Worm (Caenorhabditis elegans) whole organism, mixed stage, embryonic: ENCODE data around the gene T16G12.10.
"Not testable (repeated sequence)": the region's sequence is repeated elsewhere in the genome, so short reads cannot be mapped to it uniquely, and the experiment has no call there.

ENCODE experiments used
- M03D4.4 ChIP-seq: sonication (generic microtip); optimal IDR thresholded peaks from 2 replicates; lab custom pipeline; 2017; ENCODE audit warnings: mild to moderate bottlenecking, missing genetic modification characterization, missing compliant biosample characterization
- bed-3 ChIP-seq: fragments of 200-800 bp; sonication (Bioruptor generic); optimal IDR thresholded peaks from 3 replicates; lab custom pipeline; 2018; ENCODE audit warnings: mild to moderate bottlenecking, missing genetic modification characterization, moderate library complexity, missing compliant biosample characterization
- blmp-1 ChIP-seq: fragments of 150-350 bp; optimal IDR thresholded peaks from 2 replicates; lab custom pipeline; 2014; ENCODE audit warnings: missing biosample characterization, missing genetic modification characterization
- ceh-39 ChIP-seq: fragments of 150-350 bp; optimal IDR thresholded peaks from 2 replicates; lab custom pipeline; 2014; ENCODE audit warnings: missing biosample characterization, missing genetic modification characterization
- ceh-43 ChIP-seq: fragments of 200-800 bp; sonication (Bioruptor generic); optimal IDR thresholded peaks from 2 replicates; lab custom pipeline; 2018; ENCODE audit warnings: mild to moderate bottlenecking, missing genetic modification characterization, moderate library complexity, missing compliant biosample characterization
- ceh-83 ChIP-seq: fragments of 200-800 bp; sonication (Bioruptor generic); optimal IDR thresholded peaks from 2 replicates; lab custom pipeline; 2018; ENCODE audit warnings: mild to moderate bottlenecking, missing genetic modification characterization, missing compliant biosample characterization
- ces-1 ChIP-seq: fragments of 150-350 bp; optimal IDR thresholded peaks from 2 replicates; lab custom pipeline; 2014; ENCODE audit warnings: missing biosample characterization, missing genetic modification reagents, missing genetic modification characterization
- cnd-1 ChIP-seq: fragments of 200-800 bp; sonication (Bioruptor generic); optimal IDR thresholded peaks from 2 replicates; lab custom pipeline; 2018; ENCODE audit warnings: mild to moderate bottlenecking, missing genetic modification characterization, missing compliant biosample characterization
- drap-1 ChIP-seq: fragments of 200-800 bp; sonication (Bioruptor generic); optimal IDR thresholded peaks from 3 replicates; lab custom pipeline; 2018; ENCODE audit warnings: mild to moderate bottlenecking, missing genetic modification characterization, missing compliant biosample characterization
- elt-1 ChIP-seq: sonication (generic microtip); optimal IDR thresholded peaks from 2 replicates; lab custom pipeline; 2017; ENCODE audit warnings: missing genetic modification characterization, mild to moderate bottlenecking, missing compliant biosample characterization, antibody characterized with exemption, moderate library complexity, borderline replicate concordance; ENCODE audit not compliant: insufficient read depth
- elt-3 ChIP-seq: fragments of 150-350 bp; optimal IDR thresholded peaks from 2 replicates; lab custom pipeline; 2014; ENCODE audit warnings: missing biosample characterization, missing genetic modification characterization
- flh-1 ChIP-seq: fragments of 200-800 bp; sonication (Bioruptor generic); optimal IDR thresholded peaks from 2 replicates; lab custom pipeline; 2018; ENCODE audit warnings: mild to moderate bottlenecking, missing genetic modification characterization, moderate library complexity, missing compliant biosample characterization
- ham-2 ChIP-seq: fragments of 200-800 bp; sonication (Bioruptor generic); optimal IDR thresholded peaks from 2 replicates; lab custom pipeline; 2018; ENCODE audit warnings: mild to moderate bottlenecking, missing genetic modification characterization, missing compliant biosample characterization
- hlh-1 ChIP-seq: fragments of 150-350 bp; optimal IDR thresholded peaks from 2 replicates; lab custom pipeline; 2014; ENCODE audit warnings: missing biosample characterization, missing genetic modification reagents, missing genetic modification characterization
- lin-13 ChIP-seq: fragments of 150-350 bp; optimal IDR thresholded peaks from 2 replicates; lab custom pipeline; 2014; ENCODE audit warnings: missing biosample characterization, missing genetic modification characterization
- lin-32 ChIP-seq: fragments of 200-800 bp; sonication (Bioruptor generic); optimal IDR thresholded peaks from 2 replicates; lab custom pipeline; 2018; ENCODE audit warnings: mild to moderate bottlenecking, missing genetic modification characterization, missing compliant biosample characterization
- lsy-2 ChIP-seq: fragments of 150-350 bp; optimal IDR thresholded peaks from 2 replicates; lab custom pipeline; 2014; ENCODE audit warnings: missing biosample characterization, missing genetic modification characterization
- mab-5 ChIP-seq: fragments of 150-350 bp; optimal IDR thresholded peaks from 2 replicates; lab custom pipeline; 2014; ENCODE audit warnings: missing biosample characterization, missing genetic modification characterization
- mep-1 ChIP-seq: fragments of 150-350 bp; optimal IDR thresholded peaks from 2 replicates; lab custom pipeline; 2017; ENCODE audit warnings: missing biosample characterization, missing genetic modification reagents, missing genetic modification characterization, inconsistent platforms
- mls-2 ChIP-seq: sonication (generic microtip); optimal IDR thresholded peaks from 2 replicates; lab custom pipeline; 2016; ENCODE audit warnings: mild to moderate bottlenecking, missing genetic modification characterization, moderate library complexity, missing compliant biosample characterization
- nhr-12 ChIP-seq: fragments of 150-350 bp; optimal IDR thresholded peaks from 2 replicates; lab custom pipeline; 2014; ENCODE audit warnings: missing biosample characterization, missing genetic modification characterization
- nhr-2 ChIP-seq: fragments of 150-350 bp; optimal IDR thresholded peaks from 2 replicates; lab custom pipeline; 2014; ENCODE audit warnings: missing biosample characterization, missing genetic modification characterization
- nhr-237 ChIP-seq: fragments of 150-350 bp; optimal IDR thresholded peaks from 2 replicates; lab custom pipeline; 2014; ENCODE audit warnings: missing biosample characterization, missing genetic modification characterization
- nhr-28 ChIP-seq: fragments of 150-350 bp; optimal IDR thresholded peaks from 2 replicates; lab custom pipeline; 2014; ENCODE audit warnings: missing biosample characterization, missing genetic modification characterization
- nhr-76 ChIP-seq: sonication (generic microtip); optimal IDR thresholded peaks from 2 replicates; lab custom pipeline; 2017; ENCODE audit warnings: missing biosample characterization, missing genetic modification characterization
- pha-4 ChIP-seq: fragments of 150-350 bp; optimal IDR thresholded peaks from 2 replicates; lab custom pipeline; 2018; ENCODE audit warnings: missing biosample characterization, missing genetic modification reagents, missing genetic modification characterization
- sem-2 ChIP-seq: fragments of 200-800 bp; sonication (Bioruptor generic); optimal IDR thresholded peaks from 2 replicates; lab custom pipeline; 2018; ENCODE audit warnings: mild to moderate bottlenecking, missing genetic modification characterization, missing compliant biosample characterization
- snpc-4 ChIP-seq: fragments of 150-350 bp; optimal IDR thresholded peaks from 2 replicates; lab custom pipeline; 2014; ENCODE audit warnings: missing biosample characterization, missing genetic modification characterization
- sptf-1 ChIP-seq: sonication (generic microtip); optimal IDR thresholded peaks from 2 replicates; lab custom pipeline; 2017; ENCODE audit warnings: mild to moderate bottlenecking, missing genetic modification characterization, moderate library complexity, missing compliant biosample characterization
- tbx-8 ChIP-seq: fragments of 200-800 bp; sonication (Bioruptor generic); optimal IDR thresholded peaks from 2 replicates; lab custom pipeline; 2018; ENCODE audit warnings: mild to moderate bottlenecking, missing genetic modification characterization, moderate library complexity, missing compliant biosample characterization
- unc-120 ChIP-seq: sonication (generic microtip); optimal IDR thresholded peaks from 2 replicates; lab custom pipeline; 2017; ENCODE audit warnings: missing genetic modification characterization, missing compliant biosample characterization; ENCODE audit not compliant: poor library complexity, severe bottlenecking
- unc-39 ChIP-seq: fragments of 150-350 bp; optimal IDR thresholded peaks from 2 replicates; lab custom pipeline; 2014; ENCODE audit warnings: missing biosample characterization, missing genetic modification characterization
- unc-62 ChIP-seq: fragments of 150-350 bp; optimal IDR thresholded peaks from 2 replicates; lab custom pipeline; 2014; ENCODE audit warnings: missing biosample characterization, missing genetic modification reagents, missing genetic modification characterization
- zip-8 ChIP-seq: fragments of 150-350 bp; optimal IDR thresholded peaks from 2 replicates; lab custom pipeline; 2014; ENCODE audit warnings: missing biosample characterization, missing genetic modification characterization
- ztf-11 ChIP-seq: fragments of 150-350 bp; optimal IDR thresholded peaks from 2 replicates; lab custom pipeline; 2014; ENCODE audit warnings: missing biosample characterization, missing genetic modification characterization

T16G12.10 gene

ce11 chrIII:10057518-10057917 lies 1.6 kb upstream of the T16G12.10 start, which contains the start of gene T16G12.4:
Gene T16G12.4, plus strand, starts transcription at chrIII:10057818.
- TF ChIP-seq cnd-1 (tag; lab: Kevin White, UChicago) (no peak), sptf-1 (tag; lab: Kevin White, UChicago) (no peak), lsy-2 (tag; lab: Kevin White, UChicago) (no peak), unc-62 (GFP tag; lab: Kevin White, UChicago) (no peak), mab-5 (tag; lab: Kevin White, UChicago) (no peak), ceh-83 (no peak), bed-3 (no peak), unc-39 (tag; lab: Kevin White, UChicago) (no peak), hlh-1 (tag; lab: Kevin White, UChicago) (no peak), nhr-76 (no peak), pha-4 (tag; lab: Kevin White, UChicago) (no peak), lin-32 (GFP tag; lab: Kevin White, UChicago) (no peak), sem-2 (GFP tag; lab: Kevin White, UChicago) (no peak), ceh-43 (GFP tag; lab: Kevin White, UChicago) (no peak), unc-120 (no peak)

DNA sequence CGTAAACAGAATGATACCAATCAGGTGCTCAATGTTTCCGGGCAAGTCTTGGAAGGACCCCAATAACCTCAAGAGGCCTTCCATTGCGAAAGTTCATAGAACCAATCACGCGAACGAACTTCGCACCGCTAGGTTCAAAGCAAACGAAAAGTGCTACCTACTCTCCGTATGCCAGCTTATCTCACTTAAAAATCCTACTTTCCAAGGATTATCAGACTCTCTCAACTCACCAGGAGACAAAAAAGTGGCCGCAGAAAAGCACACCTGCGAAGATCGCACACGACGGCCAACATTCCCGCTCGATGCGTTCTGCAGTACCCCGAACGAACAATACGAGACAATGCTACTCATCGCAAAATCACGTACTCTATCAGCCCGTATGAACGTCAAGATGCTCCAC lies 2.6 kb downstream of the T16G12.10 start, which contains the start of gene T16G12.12:
Gene T16G12.12 (plus strand): TSS at position 301 of the 400 bp plus-strand sequence.
- not testable (repeated sequence) for TF ChIP-seq ceh-43 (GFP tag; lab: Kevin White, UChicago); lin-13 (tag; lab: Kevin White, UChicago); sem-2 (GFP tag; lab: Kevin White, UChicago)

- TF ChIP-seq unc-39 (tag; lab: Kevin White, UChicago); nhr-76; ztf-11: not testable (repeated sequence)
Observed at ce11 chrIII:10050321-10050720, 5.6 kb downstream of the T16G12.10 start, which contains the start of gene T16G12.3. Gene T16G12.3, plus strand, starts transcription at chrIII:10050621.

- TF ChIP-seq mep-1 (tag; lab: Kevin White, UChicago): no peak
- TF ChIP-seq snpc-4 (tag; lab: Kevin White, UChicago): no peak
- no peak for TF ChIP-seq nhr-2 (tag; lab: Kevin White, UChicago)
- no peak for TF ChIP-seq ztf-11
Observed at ce11 chrIII:10049682-10050081, 6.3 kb downstream of the T16G12.10 start, which contains the start of gene T16G12.1. Gene T16G12.1, minus strand, starts transcription at chrIII:10049857.

ce11 chrIII:10040013-10040412 lies 15.9 kb downstream of the T16G12.10 start, which contains the start of gene T16G12.7:
Gene T16G12.7, minus strand, starts transcription at chrIII:10040113.
- no peak for TF ChIP-seq mep-1 (tag; lab: Kevin White, UChicago)
- no peak for TF ChIP-seq drap-1 (GFP tag; lab: Kevin White, UChicago)
- no peak for TF ChIP-seq nhr-28 (tag; lab: Kevin White, UChicago)
- TF ChIP-seq pha-4 (tag; lab: Kevin White, UChicago): no peak
- TF ChIP-seq mls-2: no peak
- no peak for TF ChIP-seq ham-2 (GFP tag; lab: Kevin White, UChicago)
- TF ChIP-seq ceh-39: no peak
- TF ChIP-seq ztf-11: no peak
- no peak for TF ChIP-seq flh-1 (GFP tag; lab: Kevin White, UChicago)
- TF ChIP-seq unc-120: no peak
- TF ChIP-seq bed-3: no peak
- TF ChIP-seq sem-2 (GFP tag; lab: Kevin White, UChicago): no peak
- no peak for TF ChIP-seq cnd-1 (tag; lab: Kevin White, UChicago)
- no peak for TF ChIP-seq zip-8 (tag; lab: Kevin White, UChicago)
- no peak for TF ChIP-seq lsy-2 (tag; lab: Kevin White, UChicago)
- no peak for TF ChIP-seq nhr-12 (tag; lab: Kevin White, UChicago)
- no peak for TF ChIP-seq blmp-1 (tag; lab: Kevin White, UChicago)
- no peak for TF ChIP-seq snpc-4 (tag; lab: Kevin White, UChicago)

ce11 chrIII:10037150-10037549 lies 18.8 kb downstream of the T16G12.10 start, which contains the start of gene M04D8.7:
Gene M04D8.7, plus strand, starts transcription at chrIII:10037450.
- TF ChIP-seq elt-3 (no peak), ceh-39 (no peak), snpc-4 (tag; lab: Kevin White, UChicago) (no peak), pha-4 (tag; lab: Kevin White, UChicago) (no peak), nhr-76 (no peak), nhr-2 (tag; lab: Kevin White, UChicago) (no peak), cnd-1 (tag; lab: Kevin White, UChicago) (no peak), tbx-8 (GFP tag; lab: Kevin White, UChicago) (no peak), unc-120 (no peak), elt-1 (no peak), zip-8 (tag; lab: Kevin White, UChicago) (no peak), mep-1 (tag; lab: Kevin White, UChicago) (no peak), sem-2 (GFP tag; lab: Kevin White, UChicago) (no peak), M03D4.4 (no peak), flh-1 (GFP tag; lab: Kevin White, UChicago) (no peak), ces-1 (GFP tag; lab: Kevin White, UChicago) (no peak), lsy-2 (tag; lab: Kevin White, UChicago) (no peak), nhr-237 (tag; lab: Kevin White, UChicago) (no peak), nhr-12 (tag; lab: Kevin White, UChicago) (no peak)
